Fruit fly (Drosophila melanogaster): Measurements from ENCODE around the gene Nnf1b.

The Nnf1b gene

DNA sequence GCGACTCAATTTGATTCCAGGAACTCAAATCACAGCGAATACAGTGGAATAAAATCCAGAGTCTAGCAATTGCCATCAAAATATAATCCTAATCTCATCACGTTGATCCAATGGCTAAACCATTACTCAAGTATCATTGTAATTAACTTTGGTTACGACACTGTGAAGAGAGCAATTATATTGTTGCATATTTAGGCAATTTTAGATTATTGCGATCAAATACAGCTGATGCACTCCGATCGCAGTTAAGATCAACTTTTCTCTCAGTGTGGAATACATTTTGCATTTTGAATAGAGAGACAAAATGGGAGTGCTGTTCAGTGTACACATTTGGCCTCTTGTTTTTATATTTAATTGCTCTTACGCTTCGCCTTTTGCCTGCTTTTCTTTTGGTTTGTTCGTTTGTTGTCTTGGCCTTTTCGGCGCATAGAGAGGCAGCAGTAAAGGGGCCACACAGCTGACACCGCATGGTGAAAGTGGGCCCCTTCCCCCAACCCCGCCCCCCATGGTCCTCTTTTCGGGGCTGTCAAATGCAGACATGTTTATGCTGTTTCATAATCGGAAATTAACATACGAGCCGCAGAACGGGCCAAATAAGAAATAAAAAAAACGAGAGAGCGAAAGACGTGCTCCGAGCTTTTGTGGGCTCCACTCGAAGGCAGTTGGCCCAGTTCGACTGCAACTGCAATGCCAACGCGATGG, 35.9 kb downstream of the Nnf1b start (continued):
- TF ChIP-seq sc (optimal IDR thresholded peaks at IDR 0.05): no peak
- peak; percentile 36 for TF ChIP-seq sc (GFP tag; optimal IDR thresholded peaks at IDR 0.05)
- peak in 1 of 3 experiments; percentile 95 for TF ChIP-seq Stat92E (GFP tag; optimal IDR thresholded peaks at IDR 0.05)
- TF ChIP-seq ssp (GFP tag; IDR thresholded peaks at IDR 0.05): peak; percentile 7; the same call in 1 of the 2 replicates
- TF ChIP-seq run (tag; optimal IDR thresholded peaks at IDR 0.05): peak; percentile 38
- no peak for TF ChIP-seq Opbp (GFP tag; IDR thresholded peaks at IDR 0.05; ENCODE audit: partially characterized antibody)
- TF ChIP-seq CG31388 (GFP tag; optimal IDR thresholded peaks at IDR 0.05): no peak
- TF ChIP-seq CG2120 (GFP tag; optimal IDR thresholded peaks at IDR 0.05): peak; percentile 54
- TF ChIP-seq Hr39 (optimal IDR thresholded peaks at IDR 0.05): no peak
- TF ChIP-seq br (optimal IDR thresholded peaks at IDR 0.05): no peak
- no peak for TF ChIP-seq CG13296 (GFP tag; optimal IDR thresholded peaks at IDR 0.05)
- no peak for TF ChIP-seq CG6854 (GFP tag; optimal IDR thresholded peaks at IDR 0.05)
- no peak for TF ChIP-seq inv (GFP tag; IDR thresholded peaks at IDR 0.05; ENCODE audit: partially characterized antibody)
- TF ChIP-seq CG16815 (GFP tag; optimal IDR thresholded peaks at IDR 0.05): no peak
- peak; percentile 73 for TF ChIP-seq Camta (GFP tag; optimal IDR thresholded peaks at IDR 0.05)
- peak; percentile 37 for TF ChIP-seq zf30C (GFP tag; optimal IDR thresholded peaks at IDR 0.05)
- TF ChIP-seq en (GFP tag; optimal IDR thresholded peaks at IDR 0.05): peak; percentile 62
- TF ChIP-seq CG10267 (tag; optimal IDR thresholded peaks at IDR 0.05): peak; percentile 42
- no peak for TF ChIP-seq CG10565 (GFP tag; optimal IDR thresholded peaks at IDR 0.05)
- peak; percentile 42 for TF ChIP-seq nau (GFP tag; optimal IDR thresholded peaks at IDR 0.05)
- TF ChIP-seq ATbp (GFP tag; optimal IDR thresholded peaks at IDR 0.05): peak; percentile 74
- TF ChIP-seq CG13894 (tag; optimal IDR thresholded peaks at IDR 0.05): no peak
- TF ChIP-seq abd-A (tag; optimal IDR thresholded peaks at IDR 0.05): peak; percentile 0
- TF ChIP-seq CG17359 (tag; optimal IDR thresholded peaks at IDR 0.05): peak; percentile 75
- peak; percentile 31; the same call in 2 of the 4 replicates for TF ChIP-seq Gug (GFP tag; IDR thresholded peaks at IDR 0.05)
- TF ChIP-seq B-H1 (GFP tag; IDR thresholded peaks at IDR 0.05): no peak; the same call in 1 of the 3 replicates
- no peak for TF ChIP-seq yki (optimal IDR thresholded peaks at IDR 0.05)
- TF ChIP-seq pzg (GFP tag; optimal IDR thresholded peaks at IDR 0.05): no peak
- peak; percentile 35 for TF ChIP-seq p53 (GFP tag; optimal IDR thresholded peaks at IDR 0.05)
- TF ChIP-seq CG13287 (GFP tag; IDR thresholded peaks at IDR 0.05; ENCODE audit: partially characterized antibody): no peak
- TF ChIP-seq Neu2 (GFP tag; optimal IDR thresholded peaks at IDR 0.05; ENCODE audit: borderline replicate concordance): no peak
- peak; percentile 33 for TF ChIP-seq CG9609 (GFP tag; optimal IDR thresholded peaks at IDR 0.05)
- no peak for TF ChIP-seq pan (optimal IDR thresholded peaks at IDR 0.05)
- TF ChIP-seq pan (GFP tag; optimal IDR thresholded peaks at IDR 0.05 in 1 of 2, IDR thresholded peaks at IDR 0.05 in 1 of 2): peak in 1 of 2 experiments; percentile 70
- no peak for TF ChIP-seq disco-r (GFP tag; optimal IDR thresholded peaks at IDR 0.05)
- TF ChIP-seq Chrac-16 (GFP tag; optimal IDR thresholded peaks at IDR 0.05): peak; percentile 52
- peak; percentile 48 for TF ChIP-seq CG17568 (GFP tag; optimal IDR thresholded peaks at IDR 0.05)
- no peak for TF ChIP-seq Doc2 (GFP tag; IDR thresholded peaks at IDR 0.05)
- TF ChIP-seq CG7987 (GFP tag; optimal IDR thresholded peaks at IDR 0.05): no peak
- peak; percentile 25 for TF ChIP-seq trem (tag; optimal IDR thresholded peaks at IDR 0.05)
- peak; percentile 22 for TF ChIP-seq Myb (GFP tag; optimal IDR thresholded peaks at IDR 0.05)
- peak; percentile 0 for TF ChIP-seq gcm2 (GFP tag; optimal IDR thresholded peaks at IDR 0.05)
- TF ChIP-seq ken (GFP tag; IDR thresholded peaks at IDR 0.05): 0 out of 3 replicates have a peak, but pooled peaks have one; percentile 21
- peak; percentile 68 for TF ChIP-seq az2 (GFP tag; optimal IDR thresholded peaks at IDR 0.05)
- no peak for TF ChIP-seq Ravus (GFP tag; IDR thresholded peaks at IDR 0.05)
- TF ChIP-seq dmrt11E (tag; optimal IDR thresholded peaks at IDR 0.05): no peak
- TF ChIP-seq CG8478 (optimal IDR thresholded peaks at IDR 0.05): no peak
- peak; percentile 43 for TF ChIP-seq CG31365 (tag; optimal IDR thresholded peaks at IDR 0.05)
- TF ChIP-seq dati (GFP tag; IDR thresholded peaks at IDR 0.05): no peak
- no peak for TF ChIP-seq nerfin-2 (GFP tag; IDR thresholded peaks at IDR 0.05; ENCODE audit: partially characterized antibody)
- no peak for TF ChIP-seq CG10431 (GFP tag; optimal IDR thresholded peaks at IDR 0.05)

Measured in whole organism, embryonic.